Worm (Caenorhabditis elegans) whole organism, L3 larva: ENCODE data around the gene bed-3.

Experiments
- ceh-9 ChIP-seq: sonication (generic microtip); optimal IDR thresholded peaks from 2 replicates; lab custom pipeline; 2018; ENCODE audit warnings: missing biosample characterization, missing genetic modification characterization
- fkh-2 ChIP-seq: fragments of 150-350 bp; optimal IDR thresholded peaks from 2 replicates; lab custom pipeline; 2014; ENCODE audit warnings: missing biosample characterization, missing genetic modification reagents, missing genetic modification characterization
- jun-1 ChIP-seq: fragments of 150-350 bp; optimal IDR thresholded peaks from 2 replicates; lab custom pipeline; 2014; ENCODE audit warnings: missing biosample characterization, missing genetic modification reagents, missing genetic modification characterization
- lin-15B ChIP-seq: fragments of 150-350 bp; optimal IDR thresholded peaks from 2 replicates; lab custom pipeline; 2014; ENCODE audit warnings: missing biosample characterization, missing genetic modification characterization
- lin-39 ChIP-seq: fragments of 150-350 bp; optimal IDR thresholded peaks from 2 replicates; lab custom pipeline; 2018; ENCODE audit warnings: missing biosample characterization, missing genetic modification reagents, missing genetic modification characterization
- mml-1 ChIP-seq: fragments of 150-350 bp; sonication (generic microtip); optimal IDR thresholded peaks from 3 replicates; lab custom pipeline; 2014; ENCODE audit warnings: missing biosample characterization, missing genetic modification characterization
- nhr-11 ChIP-seq: fragments of 150-350 bp; optimal IDR thresholded peaks from 2 replicates; lab custom pipeline; 2014; ENCODE audit warnings: missing biosample characterization, missing genetic modification characterization
- nhr-43 ChIP-seq: sonication (generic microtip); optimal IDR thresholded peaks from 2 replicates; lab custom pipeline; 2016; ENCODE audit warnings: mild to moderate bottlenecking, missing genetic modification characterization, missing compliant biosample characterization; ENCODE audit not compliant: poor library complexity, severe bottlenecking
- snpc-4 ChIP-seq: fragments of 150-350 bp; optimal IDR thresholded peaks from 2 replicates; lab custom pipeline; 2014; ENCODE audit warnings: missing biosample characterization, missing genetic modification characterization
- unc-62 ChIP-seq: fragments of 150-350 bp; sonication (generic microtip); optimal IDR thresholded peaks from 4 replicates; lab custom pipeline; 2014; ENCODE audit warnings: missing biosample characterization, missing genetic modification reagents, missing genetic modification characterization
- ztf-11 ChIP-seq: fragments of 150-350 bp; optimal IDR thresholded peaks from 2 replicates; lab custom pipeline; 2014; ENCODE audit warnings: missing biosample characterization, missing genetic modification characterization

- TF ChIP-seq fkh-2 (tag; lab: Kevin White, UChicago) (no peak), nhr-43 (no peak), unc-62 (GFP tag; lab: Kevin White, UChicago) (no peak), mml-1 (tag; lab: Kevin White, UChicago) (no peak), lin-39 (tag; lab: Kevin White, UChicago) (no peak), ztf-11 (tag; lab: Kevin White, UChicago) (no peak), nhr-11 (tag; lab: Kevin White, UChicago) (no peak), snpc-4 (tag; lab: Kevin White, UChicago) (no peak), ceh-9 (tag; lab: Kevin White, UChicago) (no peak), jun-1 (tag; lab: Kevin White, UChicago) (no peak), lin-15B (tag; lab: Kevin White, UChicago) (no peak)
Measured at ce11 chrIV:9916224-9916623, at the start of gene bed-3.
